Worm (Caenorhabditis elegans) whole organism, young adult: ENCODE data around the gene nsph-4.1.
A peak's percentile ranks its signal among the peaks of the same experiment; 100 is the strongest.

ENCODE experiments used
- B0261.1 ChIP-seq: sonication (generic microtip); optimal IDR thresholded peaks from 2 replicates; lab custom pipeline; 2016; ENCODE audit warnings: mild to moderate bottlenecking, missing genetic modification characterization, moderate library complexity, missing compliant biosample characterization
- F49E8.2 ChIP-seq: sonication (generic microtip); optimal IDR thresholded peaks from 3 replicates; lab custom pipeline; 2017; ENCODE audit warnings: missing genetic modification characterization, mild to moderate bottlenecking, missing compliant biosample characterization, antibody characterized with exemption, moderate library complexity; ENCODE audit not compliant: insufficient read depth
- F57C9.4 ChIP-seq: sonication (generic microtip); optimal IDR thresholded peaks from 2 replicates; lab custom pipeline; 2017; ENCODE audit warnings: mild to moderate bottlenecking, missing genetic modification characterization, missing compliant biosample characterization
- K11D2.4 ChIP-seq: fragments of 200-800 bp; sonication (Bioruptor generic); IDR thresholded peaks from 2 replicates; pipeline ENCODE4 v1.3.6; 2022; ENCODE audit warnings: missing genetic modification reagents, missing genetic modification characterization, missing compliant biosample characterization
- T07F8.4 ChIP-seq: sonication (generic microtip); optimal IDR thresholded peaks from 2 replicates; lab custom pipeline; 2016; ENCODE audit warnings: mild to moderate bottlenecking, missing genetic modification characterization, moderate library complexity, missing compliant biosample characterization
- T26A5.8 ChIP-seq: sonication (generic microtip); optimal IDR thresholded peaks from 2 replicates; lab custom pipeline; 2016; ENCODE audit warnings: missing genetic modification characterization, missing compliant biosample characterization
- Y53G8AR.9 ChIP-seq: fragments of 200-800 bp; sonication (Bioruptor generic); conservative IDR thresholded peaks from 2 replicates; pipeline ENCODE4 v1.3.6; 2022; ENCODE audit warnings: missing genetic modification reagents, missing genetic modification characterization, missing compliant biosample characterization
- aptf-3 ChIP-seq: fragments of 200-800 bp; sonication (Bioruptor generic); IDR thresholded peaks from 2 replicates; pipeline ENCODE4 v1.3.6; 2022; ENCODE audit warnings: missing genetic modification characterization, missing compliant biosample characterization
- attf-3 ChIP-seq: fragments of 200-800 bp; sonication (Bioruptor generic); conservative IDR thresholded peaks from 2 replicates; pipeline ENCODE4 v1.3.6; 2022; ENCODE audit warnings: missing genetic modification reagents, missing genetic modification characterization, missing compliant biosample characterization
- attf-5 ChIP-seq: fragments of 200-800 bp; sonication (Bioruptor generic); optimal IDR thresholded peaks from 2 replicates; lab custom pipeline; 2018; ENCODE audit warnings: mild to moderate bottlenecking, missing genetic modification characterization, missing compliant biosample characterization
- ceh-58 ChIP-seq: fragments of 200-800 bp; sonication (Bioruptor generic); IDR thresholded peaks from 2 replicates; pipeline ENCODE4 v1.3.6; 2022; ENCODE audit warnings: missing genetic modification characterization, missing compliant biosample characterization
- ceh-91 ChIP-seq: fragments of 200-800 bp; sonication (Bioruptor generic); IDR thresholded peaks from 2 replicates; pipeline ENCODE4 v1.3.6; 2022; ENCODE audit warnings: missing genetic modification reagents, missing genetic modification characterization, missing compliant biosample characterization
- dpl-1 ChIP-seq: fragments of 150-350 bp; optimal IDR thresholded peaks from 2 replicates; lab custom pipeline; 2014; ENCODE audit warnings: missing biosample characterization, missing genetic modification reagents, missing genetic modification characterization
- efl-1 ChIP-seq: fragments of 150-350 bp; optimal IDR thresholded peaks from 2 replicates; lab custom pipeline; 2014; ENCODE audit warnings: missing biosample characterization, missing genetic modification reagents, missing genetic modification characterization
- gei-17 ChIP-seq: fragments of 200-800 bp; sonication (Bioruptor generic); optimal IDR thresholded peaks from 2 replicates; lab custom pipeline; 2018; ENCODE audit warnings: mild to moderate bottlenecking, missing genetic modification characterization, missing compliant biosample characterization
- hlh-12 ChIP-seq: sonication (generic microtip); optimal IDR thresholded peaks from 2 replicates; lab custom pipeline; 2016; ENCODE audit warnings: missing genetic modification characterization, missing compliant biosample characterization
- lin-26 ChIP-seq: fragments of 200-800 bp; sonication (Bioruptor generic); IDR thresholded peaks from 2 replicates; pipeline ENCODE4 v1.3.6; 2022; ENCODE audit warnings: missing genetic modification reagents, missing genetic modification characterization, missing compliant biosample characterization
- lin-35 ChIP-seq, 3 experiments: fragments of 150-350 bp in 2 of 3; sonication (generic microtip) in 1 of 3; optimal IDR thresholded peaks; 2 replicates each; lab custom pipeline; 2014 to 2018; ENCODE audit warnings: missing biosample characterization in 3 of 3, missing genetic modification characterization in 3 of 3, missing genetic modification reagents in 3 of 3
- lin-54 ChIP-seq: fragments of 200-800 bp; sonication (Bioruptor generic); optimal IDR thresholded peaks from 2 replicates; lab custom pipeline; 2018; ENCODE audit warnings: mild to moderate bottlenecking, missing genetic modification characterization, missing compliant biosample characterization
- madf-10 ChIP-seq: sonication (generic microtip); optimal IDR thresholded peaks from 2 replicates; lab custom pipeline; 2016; ENCODE audit warnings: mild to moderate bottlenecking, missing genetic modification characterization, missing compliant biosample characterization
- madf-8 ChIP-seq: fragments of 200-800 bp; sonication (Bioruptor generic); conservative IDR thresholded peaks from 2 replicates; pipeline ENCODE4 v1.3.6; 2022; ENCODE audit warnings: missing genetic modification reagents, missing genetic modification characterization, missing compliant biosample characterization
- mcd-1 ChIP-seq: fragments of 200-800 bp; sonication (Bioruptor generic); IDR thresholded peaks from 2 replicates; pipeline ENCODE4 v1.3.6; 2022; ENCODE audit warnings: missing genetic modification reagents, missing genetic modification characterization, missing compliant biosample characterization
- nfya-1 ChIP-seq: sonication (generic microtip); optimal IDR thresholded peaks from 2 replicates; lab custom pipeline; 2017; ENCODE audit warnings: antibody characterized with exemption, missing compliant biosample characterization, missing genetic modification characterization, borderline replicate concordance; ENCODE audit not compliant: insufficient read depth
- nfya-2 ChIP-seq: fragments of 200-800 bp; sonication (Bioruptor generic); IDR thresholded peaks from 2 replicates; pipeline ENCODE4 v1.3.6; 2022; ENCODE audit warnings: missing genetic modification reagents, missing genetic modification characterization, missing compliant biosample characterization
- nhr-179 ChIP-seq: sonication (generic microtip); optimal IDR thresholded peaks from 2 replicates; lab custom pipeline; 2016; ENCODE audit warnings: mild to moderate bottlenecking, missing genetic modification characterization, missing compliant biosample characterization
- nhr-27 ChIP-seq: fragments of 200-800 bp; sonication (Bioruptor generic); optimal IDR thresholded peaks from 2 replicates; lab custom pipeline; 2018; ENCODE audit warnings: mild to moderate bottlenecking, missing genetic modification characterization, moderate library complexity, missing compliant biosample characterization
- nhr-90 ChIP-seq: sonication (generic microtip); optimal IDR thresholded peaks from 2 replicates; lab custom pipeline; 2016; ENCODE audit warnings: missing genotype, mild to moderate bottlenecking, missing genetic modification characterization, missing compliant biosample characterization
- rcor-1 ChIP-seq: fragments of 200-800 bp; sonication (Bioruptor generic); IDR thresholded peaks from 2 replicates; pipeline ENCODE4 v1.3.6; 2022; ENCODE audit warnings: missing genetic modification reagents, missing genetic modification characterization, missing compliant biosample characterization
- repo-1 ChIP-seq: sonication (generic microtip); optimal IDR thresholded peaks from 2 replicates; lab custom pipeline; 2017; ENCODE audit warnings: mild to moderate bottlenecking, missing genetic modification characterization, missing compliant biosample characterization
- rpc-1 ChIP-seq, 2 experiments: fragments of 150-350 bp in 1 of 2; sonication (generic microtip) in 1 of 2; optimal IDR thresholded peaks; 2 replicates each; lab custom pipeline; 2014 to 2018; ENCODE audit warnings: missing biosample characterization in 1 of 2, missing genetic modification characterization in 1 of 2, missing genetic modification reagents in 1 of 2, missing genotype in 1 of 2
- snpc-3.4 ChIP-seq: sonication (generic microtip); optimal IDR thresholded peaks from 2 replicates; lab custom pipeline; 2017; ENCODE audit warnings: missing genetic modification characterization, mild to moderate bottlenecking, missing compliant biosample characterization, antibody characterized with exemption, moderate library complexity, missing genotype, missing genetic modification reagents
- snpc-4 ChIP-seq, 5 experiments: fragments of 150-350 bp in 1 of 5; sonication (generic microtip) in 4 of 5; optimal IDR thresholded peaks; 2 replicates each; lab custom pipeline; 2014 to 2018; ENCODE audit warnings: missing genetic modification characterization in 5 of 5, missing biosample characterization in 3 of 5, antibody characterized with exemption in 2 of 5, mild to moderate bottlenecking in 2 of 5, missing compliant biosample characterization in 2 of 5, missing genotype in 2 of 5, moderate library complexity in 2 of 5, missing genetic modification reagents in 1 of 5
- tbp1 ChIP-seq: fragments of 200-800 bp; sonication (Bioruptor generic); optimal IDR thresholded peaks from 2 replicates; lab custom pipeline; 2018; ENCODE audit warnings: mild to moderate bottlenecking, missing genetic modification characterization, missing compliant biosample characterization
- unc-130 ChIP-seq: sonication (generic microtip); optimal IDR thresholded peaks from 2 replicates; lab custom pipeline; 2016; ENCODE audit warnings: missing genetic modification reagents, missing genetic modification characterization, missing compliant biosample characterization
- ztf-18 ChIP-seq: sonication (generic microtip); optimal IDR thresholded peaks from 2 replicates; lab custom pipeline; 2016; ENCODE audit warnings: missing genotype, mild to moderate bottlenecking, missing genetic modification characterization, missing compliant biosample characterization
- ztf-28 ChIP-seq: fragments of 200-800 bp; sonication (Bioruptor generic); IDR thresholded peaks from 2 replicates; pipeline ENCODE4 v1.3.6; 2022; ENCODE audit warnings: missing genetic modification reagents, missing genetic modification characterization, missing compliant biosample characterization

Gene nsph-4.1

ce11 chrIV:5188051-5188450 lies 38.6 kb upstream of the nsph-4.1 start:
- TF ChIP-seq snpc-4 (GFP tag; optimal IDR thresholded peaks at IDR 0.05; lab: Kevin White, UChicago) = no peak
- TF ChIP-seq snpc-4 (tag; optimal IDR thresholded peaks at IDR 0.05; lab: Kevin White, UChicago) = peak in 2 of 4 experiments; percentile 4 to 53
- TF ChIP-seq efl-1 (GFP tag; lab: Kevin White, UChicago) = peak; percentile 48
- no peak for TF ChIP-seq nhr-90 (tag; lab: Kevin White, UChicago)
- peak; percentile 65 for TF ChIP-seq lin-54
- TF ChIP-seq snpc-3.4 = no peak
- peak; percentile 16 for TF ChIP-seq tbp1
- peak in 1 of 3 experiments; percentile 67 for TF ChIP-seq lin-35 (GFP tag; optimal IDR thresholded peaks at IDR 0.05; lab: Kevin White, UChicago)
- no peak for TF ChIP-seq dpl-1 (GFP tag; lab: Kevin White, UChicago)
- peak; percentile 39; the same call in 1 of the 2 replicates for TF ChIP-seq mcd-1 (GFP tag; lab: Robert Waterston, UW)
- TF ChIP-seq lin-26 (GFP tag; lab: Robert Waterston, UW) = no peak
- TF ChIP-seq, all 124 proteins: peak for 6

ce11 chrIV:5195531-5195930 lies 31.1 kb upstream of the nsph-4.1 start, which contains the start of gene gpa-18:
gpa-18 (minus strand) TSS chrIV:5195631.
- TF ChIP-seq hlh-12 (tag; lab: Kevin White, UChicago) (no peak), F49E8.2 (no peak), T07F8.4 (tag; lab: Kevin White, UChicago) (no peak), lin-35 (GFP tag; optimal IDR thresholded peaks at IDR 0.05; lab: Kevin White, UChicago) (no peak), nfya-2 (GFP tag; lab: Robert Waterston, UW) (no peak), B0261.1 (no peak), nhr-179 (tag; lab: Kevin White, UChicago) (no peak), T26A5.8 (no peak), snpc-3.4 (no peak), Y53G8AR.9 (GFP tag; lab: Robert Waterston, UW) (no peak)
- TF ChIP-seq, all 124 proteins: peak for 0

ce11 chrIV:5200813-5201212 lies 25.8 kb upstream of the nsph-4.1 start:
- TF ChIP-seq rpc-1 (optimal IDR thresholded peaks at IDR 0.05; lab: Kevin White, UChicago) (no peak), rpc-1 (tag; optimal IDR thresholded peaks at IDR 0.05; lab: Kevin White, UChicago) (no peak), unc-130 (GFP tag; lab: Kevin White, UChicago) (no peak), ceh-91 (GFP tag; lab: Robert Waterston, UW) (no peak), gei-17 (no peak), nfya-1 (tag; lab: Kevin White, UChicago) (no peak), aptf-3 (GFP tag; lab: Robert Waterston, UW) (no peak), ceh-58 (GFP tag; lab: Robert Waterston, UW) (no peak), K11D2.4 (no peak), F57C9.4 (tag; lab: Kevin White, UChicago) (no peak), attf-3 (GFP tag; lab: Robert Waterston, UW) (no peak), ztf-18 (tag; lab: Kevin White, UChicago) (no peak), repo-1 (tag; lab: Kevin White, UChicago) (no peak), snpc-4 (GFP tag; optimal IDR thresholded peaks at IDR 0.05; lab: Kevin White, UChicago) (no peak), snpc-4 (tag; optimal IDR thresholded peaks at IDR 0.05; lab: Kevin White, UChicago) (no peak), madf-10 (tag; lab: Kevin White, UChicago) (no peak), rcor-1 (GFP tag; lab: Robert Waterston, UW) (no peak), nhr-27 (tag; lab: Kevin White, UChicago) (no peak), attf-5 (GFP tag; lab: Kevin White, UChicago) (no peak), madf-8 (GFP tag; lab: Robert Waterston, UW) (no peak), ztf-28 (GFP tag; lab: Robert Waterston, UW) (no peak)
